Worm (Caenorhabditis elegans) whole organism, late embryonic: ENCODE data around the gene Y39A3CL.4.

Experiments used
- ama-1 ChIP-seq: fragments of 150-350 bp; optimal IDR thresholded peaks from 2 replicates; lab custom pipeline; 2014
- ceh-14 ChIP-seq: sonication (generic microtip); optimal IDR thresholded peaks from 2 replicates; lab custom pipeline; 2016; ENCODE audit warnings: missing genotype, missing genetic modification characterization, missing compliant biosample characterization
- ceh-24 ChIP-seq: sonication (generic microtip); optimal IDR thresholded peaks from 2 replicates; lab custom pipeline; 2016; ENCODE audit warnings: mild to moderate bottlenecking, missing genetic modification characterization, missing compliant biosample characterization
- che-1 ChIP-seq: sonication (generic microtip); optimal IDR thresholded peaks from 2 replicates; lab custom pipeline; 2016; ENCODE audit warnings: mild to moderate bottlenecking, missing genetic modification characterization, missing compliant biosample characterization
- dve-1 ChIP-seq: sonication (generic microtip); optimal IDR thresholded peaks from 2 replicates; lab custom pipeline; 2017; ENCODE audit warnings: antibody characterized with exemption, mild to moderate bottlenecking, missing genetic modification characterization, missing compliant biosample characterization
- elt-2 ChIP-seq: sonication (generic microtip); optimal IDR thresholded peaks from 2 replicates; lab custom pipeline; 2016; ENCODE audit warnings: missing genetic modification reagents, missing genetic modification characterization, missing compliant biosample characterization
- hlh-15 ChIP-seq: sonication (generic microtip); optimal IDR thresholded peaks from 2 replicates; lab custom pipeline; 2016; ENCODE audit warnings: missing genetic modification characterization, missing compliant biosample characterization
- hlh-30 ChIP-seq: sonication (generic microtip); optimal IDR thresholded peaks from 2 replicates; lab custom pipeline; 2017; ENCODE audit warnings: antibody characterized with exemption, missing genetic modification characterization, missing compliant biosample characterization; ENCODE audit not compliant: insufficient read depth
- pha-4 ChIP-seq: fragments of 150-350 bp; optimal IDR thresholded peaks from 2 replicates; lab custom pipeline; 2018; ENCODE audit warnings: missing biosample characterization, missing genetic modification reagents, missing genetic modification characterization
- sox-2 ChIP-seq: fragments of 200-800 bp; sonication (Bioruptor generic); IDR thresholded peaks from 2 replicates; pipeline ENCODE4 v1.3.6; 2022; ENCODE audit warnings: missing genetic modification reagents, missing genetic modification characterization, missing compliant biosample characterization
- tbx-2 ChIP-seq: sonication (generic microtip); optimal IDR thresholded peaks from 2 replicates; lab custom pipeline; 2016; ENCODE audit warnings: missing genetic modification characterization, missing compliant biosample characterization
- ttx-3 ChIP-seq: sonication (generic microtip); optimal IDR thresholded peaks from 2 replicates; lab custom pipeline; 2016; ENCODE audit warnings: missing genetic modification reagents, missing genetic modification characterization, missing compliant biosample characterization
- unc-55 ChIP-seq: sonication (generic microtip); optimal IDR thresholded peaks from 2 replicates; lab custom pipeline; 2017; ENCODE audit warnings: missing biosample characterization, missing genetic modification reagents, missing genetic modification characterization

ce11 chrIII:1733001-1733400, 44.9 kb downstream of the Y39A3CL.4 start, which contains the start of gene ser-4:
- TF ChIP-seq dve-1 (tag; lab: Kevin White, UChicago), result no peak
- TF ChIP-seq ama-1 (lab: Kevin White, UChicago), result no peak
- TF ChIP-seq elt-2 (tag; lab: Kevin White, UChicago), result no peak
- TF ChIP-seq pha-4 (tag; lab: Kevin White, UChicago), result no peak
- no peak for TF ChIP-seq tbx-2 (tag; lab: Kevin White, UChicago)
- no peak for TF ChIP-seq hlh-15 (tag; lab: Kevin White, UChicago)
- TF ChIP-seq ceh-14, result no peak
- no peak for TF ChIP-seq ttx-3 (tag; lab: Kevin White, UChicago)
- no peak for TF ChIP-seq che-1 (tag; lab: Kevin White, UChicago)
- no peak for TF ChIP-seq hlh-30 (tag; lab: Kevin White, UChicago)
- TF ChIP-seq sox-2 (GFP tag; lab: Robert Waterston, UW), result no peak
- TF ChIP-seq unc-55 (GFP tag; lab: Kevin White, UChicago), result no peak
- TF ChIP-seq ceh-24 (tag; lab: Kevin White, UChicago), result no peak
